Worm (Caenorhabditis elegans) whole organism, early embryonic: ENCODE results near the gene srv-4.
A peak's percentile ranks its signal among the peaks of the same experiment; 100 is the strongest.

Experiments used
- F13C5.2 ChIP-seq: sonication (generic microtip); optimal IDR thresholded peaks from 2 replicates; lab custom pipeline; 2017; ENCODE audit warnings: mild to moderate bottlenecking, missing genetic modification characterization, inconsistent platforms, missing compliant biosample characterization
- ama-1 ChIP-seq: fragments of 150-350 bp; optimal IDR thresholded peaks from 2 replicates; lab custom pipeline; 2014
- ceh-13 ChIP-seq: fragments of 200-800 bp; sonication (Bioruptor generic); optimal IDR thresholded peaks from 2 replicates; lab custom pipeline; 2018; ENCODE audit warnings: mild to moderate bottlenecking, missing genetic modification characterization, missing compliant biosample characterization
- ceh-36 ChIP-seq: sonication (generic microtip); optimal IDR thresholded peaks from 2 replicates; lab custom pipeline; 2016; ENCODE audit warnings: missing genetic modification characterization, inconsistent platforms, missing compliant biosample characterization
- ets-7 ChIP-seq: sonication (generic microtip); optimal IDR thresholded peaks from 2 replicates; lab custom pipeline; 2016; ENCODE audit warnings: missing genotype, missing genetic modification characterization, missing compliant biosample characterization
- flt-1 ChIP-seq: fragments of 200-800 bp; sonication (Bioruptor generic); IDR thresholded peaks from 2 replicates; pipeline ENCODE4 v1.3.6; 2022; ENCODE audit warnings: missing genetic modification characterization, missing compliant biosample characterization
- hmbx-1 ChIP-seq: sonication (generic microtip); optimal IDR thresholded peaks from 2 replicates; lab custom pipeline; 2016; ENCODE audit warnings: mild to moderate bottlenecking, missing genetic modification characterization, missing compliant biosample characterization
- hnd-1 ChIP-seq: sonication (generic microtip); optimal IDR thresholded peaks from 2 replicates; lab custom pipeline; 2016; ENCODE audit warnings: missing genetic modification characterization, missing compliant biosample characterization
- scrt-1 ChIP-seq: fragments of 200-800 bp; sonication (Bioruptor generic); IDR thresholded peaks from 2 replicates; pipeline ENCODE4 v1.3.6; 2022; ENCODE audit warnings: missing genetic modification characterization, missing compliant biosample characterization
- sea-1 ChIP-seq: fragments of 200-800 bp; sonication (Bioruptor generic); conservative IDR thresholded peaks from 2 replicates; pipeline ENCODE4 v1.3.6; 2022; ENCODE audit warnings: missing genetic modification characterization, missing compliant biosample characterization
- tbx-37 ChIP-seq: fragments of 200-800 bp; sonication (Bioruptor generic); conservative IDR thresholded peaks from 2 replicates; pipeline ENCODE4 v1.3.6; 2022; ENCODE audit warnings: missing genetic modification reagents, missing genetic modification characterization, missing compliant biosample characterization
- tra-4 ChIP-seq: sonication (generic microtip); optimal IDR thresholded peaks from 2 replicates; lab custom pipeline; 2017; ENCODE audit warnings: missing genetic modification characterization, missing compliant biosample characterization

DNA sequence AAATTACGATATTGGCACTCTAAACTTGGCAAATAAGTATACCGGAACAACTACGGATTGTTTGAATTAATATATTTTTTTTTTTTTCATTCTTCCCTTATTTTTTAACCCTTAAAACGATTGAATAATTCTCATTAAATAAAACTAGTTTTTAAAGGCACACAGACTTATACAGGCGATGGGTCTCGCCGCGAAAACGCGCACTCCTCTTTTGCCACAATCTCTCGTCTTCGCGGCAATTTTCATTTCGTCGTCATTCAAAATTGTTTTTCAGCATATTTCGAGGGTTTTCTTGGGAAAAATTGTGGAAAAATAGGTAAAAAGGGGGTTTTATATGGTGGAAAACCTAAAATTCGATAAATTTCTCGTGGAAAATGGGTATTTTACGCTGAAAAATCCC is 40.9 kb downstream of the srv-4 start:
- TF ChIP-seq ets-7 (tag; lab: Kevin White, UChicago) (no peak), ama-1 (lab: Kevin White, UChicago) (no peak), ceh-13 (GFP tag; lab: Kevin White, UChicago) (no peak), ceh-36 (tag; lab: Kevin White, UChicago) (no peak), hmbx-1 (no peak), flt-1 (GFP tag; lab: Robert Waterston, UW) (no peak), tbx-37 (GFP tag; lab: Robert Waterston, UW) (no peak), tra-4 (tag; lab: Kevin White, UChicago) (no peak), scrt-1 (GFP tag; lab: Robert Waterston, UW) (no peak), sea-1 (GFP tag; lab: Robert Waterston, UW) (no peak), F13C5.2 (tag; lab: Kevin White, UChicago) (peak; percentile 18), hnd-1 (tag; lab: Kevin White, UChicago) (no peak)
